Fruit fly (Drosophila melanogaster) whole organism, embryonic: Measurements from ENCODE around the gene PGRP-LE.
A peak's percentile ranks its signal among the peaks of the same experiment; 100 is the strongest.

Experiments
- BEAF-32 ChIP-seq: fragments of 200-800 bp; sonication (Bioruptor generic); optimal IDR thresholded peaks from 3 replicates; lab custom pipeline; 2017; ENCODE audit warnings: missing biosample characterization, missing genetic modification characterization, mild to moderate bottlenecking, moderate library complexity, missing genetic modification reagents
- CG1024 ChIP-seq: fragments of 200-800 bp; sonication (Bioruptor generic); IDR thresholded peaks from 2 replicates; pipeline ENCODE4 v1.3.6; 2022; ENCODE audit warnings: missing biosample characterization, missing genetic modification characterization
- CG10321 ChIP-seq: fragments of 200-800 bp; sonication (Bioruptor generic); IDR thresholded peaks from 2 replicates; pipeline ENCODE4 v1.3.6; 2022; ENCODE audit warnings: missing biosample characterization, missing genetic modification characterization
- CG12659 ChIP-seq: fragments of 200-800 bp; sonication (Bioruptor generic); optimal IDR thresholded peaks from 3 replicates; lab custom pipeline; 2017; ENCODE audit warnings: mild to moderate bottlenecking, missing biosample characterization, missing genetic modification reagents, missing genetic modification characterization
- CG14441 ChIP-seq: fragments of 200-800 bp; sonication (Bioruptor generic); IDR thresholded peaks from 2 replicates; pipeline ENCODE4 v1.3.6; 2022; ENCODE audit warnings: missing biosample characterization, missing genetic modification characterization
- CG14710 ChIP-seq: fragments of 200-800 bp; sonication (Bioruptor generic); optimal IDR thresholded peaks from 3 replicates; lab custom pipeline; 2019; ENCODE audit warnings: missing biosample characterization, mild to moderate bottlenecking, missing genetic modification characterization, moderate library complexity
- CG1603 ChIP-seq: fragments of 200-800 bp; sonication (Bioruptor generic); optimal IDR thresholded peaks from 2 replicates; lab custom pipeline; 2019; ENCODE audit warnings: missing biosample characterization, mild to moderate bottlenecking, missing genetic modification characterization, moderate library complexity
- CG16815 ChIP-seq: fragments of 200-800 bp; sonication (Bioruptor generic); optimal IDR thresholded peaks from 3 replicates; lab custom pipeline; 2017; ENCODE audit warnings: missing biosample characterization, mild to moderate bottlenecking, missing genetic modification characterization
- CG1792 ChIP-seq: fragments of 200-800 bp; sonication (Bioruptor generic); optimal IDR thresholded peaks from 2 replicates; lab custom pipeline; 2016; ENCODE audit warnings: missing biosample characterization, missing genetic modification characterization
- CG18476 ChIP-seq: fragments of 200-800 bp; sonication (Bioruptor generic); optimal IDR thresholded peaks from 2 replicates; lab custom pipeline; 2016; ENCODE audit warnings: missing biosample characterization, mild to moderate bottlenecking, missing genetic modification characterization
- CG2116 ChIP-seq: fragments of 200-800 bp; sonication (Bioruptor generic); optimal IDR thresholded peaks from 3 replicates; lab custom pipeline; 2018; ENCODE audit warnings: missing biosample characterization, mild to moderate bottlenecking, missing genetic modification characterization
- CG4617 ChIP-seq: fragments of 200-800 bp; sonication (Bioruptor generic); optimal IDR thresholded peaks from 3 replicates; lab custom pipeline; 2016; ENCODE audit warnings: missing biosample characterization, missing genetic modification characterization, borderline replicate concordance
- CG6654 ChIP-seq: fragments of 200-800 bp; sonication (Bioruptor generic); optimal IDR thresholded peaks from 2 replicates; lab custom pipeline; 2017; ENCODE audit warnings: missing biosample characterization, mild to moderate bottlenecking, missing genetic modification characterization
- CG9797 ChIP-seq: fragments of 200-800 bp; sonication (Bioruptor generic); optimal IDR thresholded peaks from 3 replicates; lab custom pipeline; 2018; ENCODE audit warnings: missing biosample characterization, mild to moderate bottlenecking, missing genetic modification characterization
- CkIIα-i1 ChIP-seq: fragments of 200-800 bp; sonication (Bioruptor generic); IDR thresholded peaks from 2 replicates; pipeline ENCODE4 v1.3.6; 2022; ENCODE audit warnings: missing biosample characterization, missing genetic modification characterization
- Dp ChIP-seq: fragments of 200-800 bp; sonication (Bioruptor generic); optimal IDR thresholded peaks from 2 replicates; lab custom pipeline; 2018; ENCODE audit warnings: missing biosample characterization, mild to moderate bottlenecking, missing genetic modification characterization, moderate library complexity
- Gsc ChIP-seq: fragments of 200-800 bp; sonication (Bioruptor generic); IDR thresholded peaks from 2 replicates; pipeline ENCODE4 v1.3.6; 2022; ENCODE audit warnings: missing biosample characterization, missing genetic modification characterization
- Hand ChIP-seq: fragments of 200-800 bp; sonication (Bioruptor generic); optimal IDR thresholded peaks from 2 replicates; lab custom pipeline; 2017; ENCODE audit warnings: mild to moderate bottlenecking, missing biosample characterization, missing genetic modification reagents, missing genetic modification characterization
- Jarid2 ChIP-seq: fragments of 200-800 bp; sonication (Bioruptor generic); optimal IDR thresholded peaks from 3 replicates; lab custom pipeline; 2017; ENCODE audit warnings: mild to moderate bottlenecking, missing biosample characterization, missing genetic modification reagents, missing genetic modification characterization
- Lhr ChIP-seq: fragments of 200-800 bp; sonication (Bioruptor generic); optimal IDR thresholded peaks from 3 replicates; lab custom pipeline; 2017; ENCODE audit warnings: mild to moderate bottlenecking, missing biosample characterization, missing genetic modification reagents, missing genetic modification characterization
- MBD-R2 ChIP-seq: fragments of 200-800 bp; sonication (Bioruptor generic); IDR thresholded peaks from 2 replicates; pipeline ENCODE4 v1.3.6; 2022; ENCODE audit warnings: missing biosample characterization, missing genetic modification characterization
- MESR4 ChIP-seq: fragments of 200-800 bp; sonication (Bioruptor generic); optimal IDR thresholded peaks from 2 replicates; lab custom pipeline; 2018; ENCODE audit warnings: missing biosample characterization, mild to moderate bottlenecking, missing genetic modification characterization, moderate library complexity
- Myb ChIP-seq: fragments of 200-800 bp; sonication (Bioruptor generic); optimal IDR thresholded peaks from 2 replicates; lab custom pipeline; 2016; ENCODE audit warnings: missing biosample characterization, missing genetic modification characterization
- NC2α ChIP-seq: fragments of 200-800 bp; sonication (Bioruptor generic); optimal IDR thresholded peaks from 2 replicates; lab custom pipeline; 2016; ENCODE audit warnings: missing biosample characterization, missing genetic modification characterization
- Scr ChIP-seq: fragments of 200-800 bp; sonication (Bioruptor generic); IDR thresholded peaks from 2 replicates; pipeline ENCODE4 v1.3.6; 2022; ENCODE audit warnings: missing biosample characterization, missing genetic modification characterization; ENCODE audit not compliant: partially characterized antibody
- Sox102F ChIP-seq: fragments of 200-800 bp; sonication (Bioruptor generic); optimal IDR thresholded peaks from 2 replicates; lab custom pipeline; 2018; ENCODE audit warnings: missing biosample characterization, mild to moderate bottlenecking, missing genetic modification characterization, moderate library complexity
- Sry-δ ChIP-seq: fragments of 200-800 bp; sonication (Bioruptor generic); optimal IDR thresholded peaks from 2 replicates; lab custom pipeline; 2016; ENCODE audit warnings: missing biosample characterization, missing genetic modification characterization
- Taf1 ChIP-seq: fragments of 200-800 bp; sonication (Bioruptor generic); IDR thresholded peaks from 2 replicates; pipeline ENCODE4 v1.3.6; 2022; ENCODE audit warnings: missing biosample characterization, missing genetic modification characterization
- YL-1 ChIP-seq: fragments of 200-800 bp; sonication (Bioruptor generic); optimal IDR thresholded peaks from 3 replicates; lab custom pipeline; 2017; ENCODE audit warnings: missing biosample characterization, mild to moderate bottlenecking, missing genetic modification characterization
- bowl ChIP-seq: fragments of 200-800 bp; sonication (Bioruptor generic); IDR thresholded peaks from 2 replicates; pipeline ENCODE4 v1.3.6; 2022; ENCODE audit warnings: missing biosample characterization, missing genetic modification characterization
- disco-r ChIP-seq: fragments of 200-800 bp; sonication (Bioruptor generic); optimal IDR thresholded peaks from 2 replicates; lab custom pipeline; 2016; ENCODE audit warnings: missing biosample characterization, missing genetic modification characterization
- gfzf ChIP-seq: fragments of 200-800 bp; sonication (Bioruptor generic); optimal IDR thresholded peaks from 2 replicates; lab custom pipeline; 2016; ENCODE audit warnings: missing biosample characterization, mild to moderate bottlenecking, missing genetic modification characterization, moderate library complexity
- gro ChIP-seq: fragments of 200-800 bp; sonication (Bioruptor generic); optimal IDR thresholded peaks from 2 replicates; lab custom pipeline; 2016; ENCODE audit warnings: missing biosample characterization, missing genetic modification characterization
- ken ChIP-seq: fragments of 200-800 bp; sonication (Bioruptor generic); IDR thresholded peaks from 3 replicates; pipeline ENCODE4 v1.3.6; 2022; ENCODE audit warnings: missing biosample characterization, missing genetic modification characterization
- maf-S ChIP-seq: fragments of 200-800 bp; sonication (Bioruptor generic); optimal IDR thresholded peaks from 2 replicates; lab custom pipeline; 2016; ENCODE audit warnings: missing biosample characterization, missing genetic modification characterization
- nmo ChIP-seq: fragments of 200-800 bp; sonication (Bioruptor generic); optimal IDR thresholded peaks from 2 replicates; lab custom pipeline; 2018; ENCODE audit warnings: missing biosample characterization, mild to moderate bottlenecking, missing genetic modification characterization, moderate library complexity
- pros ChIP-seq: fragments of 200-800 bp; sonication (Bioruptor generic); optimal IDR thresholded peaks from 3 replicates; lab custom pipeline; 2019; ENCODE audit warnings: missing biosample characterization, mild to moderate bottlenecking, missing genetic modification characterization, moderate library complexity
- psq ChIP-seq: fragments of 200-800 bp; sonication (Bioruptor generic); optimal IDR thresholded peaks from 2 replicates; lab custom pipeline; 2017; ENCODE audit warnings: missing biosample characterization, missing genetic modification characterization
- pzg ChIP-seq: fragments of 200-800 bp; sonication (Bioruptor generic); optimal IDR thresholded peaks from 3 replicates; lab custom pipeline; 2018; ENCODE audit warnings: missing biosample characterization, mild to moderate bottlenecking, missing genetic modification characterization, moderate library complexity
- stwl ChIP-seq: fragments of 200-800 bp; sonication (Bioruptor generic); optimal IDR thresholded peaks from 3 replicates; lab custom pipeline; 2018; ENCODE audit warnings: missing biosample characterization, mild to moderate bottlenecking, missing genetic modification characterization, moderate library complexity
- twi ChIP-seq: fragments of 200-800 bp; optimal IDR thresholded peaks from 2 replicates; lab custom pipeline; 2019; ENCODE audit warnings: missing biosample characterization, mild to moderate bottlenecking, missing genetic modification characterization, moderate library complexity
- unc-4 ChIP-seq: fragments of 200-800 bp; sonication (Bioruptor generic); IDR thresholded peaks from 2 replicates; pipeline ENCODE4 v1.3.6; 2022; ENCODE audit warnings: missing biosample characterization, missing genetic modification characterization; ENCODE audit not compliant: partially characterized antibody
- zen2 ChIP-seq: fragments of 200-800 bp; sonication (Bioruptor generic); IDR thresholded peaks from 3 replicates; pipeline ENCODE4 v1.3.6; 2022; ENCODE audit warnings: missing biosample characterization, missing genetic modification characterization; ENCODE audit not compliant: partially characterized antibody

The PGRP-LE gene

DNA sequence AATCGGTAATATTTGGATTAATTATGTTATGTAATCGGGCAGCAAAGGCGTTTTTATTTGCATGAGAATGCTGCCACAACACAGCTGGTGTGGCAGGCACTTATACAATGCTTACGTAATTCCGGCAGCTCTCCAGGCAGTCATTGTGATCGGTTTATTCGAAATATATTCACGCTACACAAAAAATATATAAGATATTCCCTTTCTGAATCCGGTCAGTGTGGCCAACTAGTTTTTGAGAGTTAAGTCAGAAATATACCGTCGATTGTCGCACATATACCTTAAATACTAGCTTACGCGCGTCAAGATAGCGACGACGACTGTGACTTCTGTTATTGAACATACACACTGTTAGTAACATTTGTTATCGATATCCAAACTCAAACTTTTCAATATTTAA lies 45.3 kb upstream of the PGRP-LE start, which contains the start of gene sun (continued):
- TF ChIP-seq CkIIα-i1 (no peak), CG18476 (GFP tag; lab: Kevin White, UChicago) (no peak), ken (no peak), disco-r (GFP tag; lab: Kevin White, UChicago) (no peak), pzg (GFP tag; lab: Kevin White, UChicago) (peak; percentile 79), BEAF-32 (GFP tag; lab: Kevin White, UChicago) (peak; percentile 51), CG4617 (peak; percentile 55), CG16815 (GFP tag; lab: Kevin White, UChicago) (no peak), nmo (GFP tag; lab: Kevin White, UChicago) (peak; percentile 3), Scr (GFP tag; lab: Robert Waterston, UW) (peak; percentile 20; the same call in 1 of the 2 replicates), Jarid2 (GFP tag; lab: Kevin White, UChicago) (no peak), NC2α (GFP tag; lab: Kevin White, UChicago) (no peak), MESR4 (GFP tag; lab: Kevin White, UChicago) (peak; percentile 87), CG1603 (tag; lab: Kevin White, UChicago) (peak; percentile 99), psq (GFP tag; lab: Kevin White, UChicago) (no peak), twi (tag; lab: Kevin White, UChicago) (no peak), CG1792 (GFP tag; lab: Kevin White, UChicago) (no peak), zen2 (GFP tag; lab: Robert Waterston, UW) (no peak), bowl (GFP tag; lab: Robert Waterston, UW) (no peak), CG14710 (peak; percentile 23), stwl (peak; percentile 56), gro (GFP tag; lab: Kevin White, UChicago) (no peak), Dp (GFP tag; lab: Kevin White, UChicago) (peak; percentile 49), Hand (GFP tag; lab: Kevin White, UChicago) (no peak), Myb (peak; percentile 40), gfzf (peak; percentile 78), Sox102F (GFP tag; lab: Kevin White, UChicago) (no peak), Lhr (GFP tag; lab: Kevin White, UChicago) (peak; percentile 10), Taf1 (GFP tag; lab: Robert Waterston, UW) (no peak), Sry-δ (GFP tag; lab: Kevin White, UChicago) (peak; percentile 29), Gsc (GFP tag; lab: Robert Waterston, UW) (no peak), YL-1 (peak; percentile 73), CG10321 (GFP tag; lab: Robert Waterston, UW) (no peak), pros (no peak), CG1024 (no peak), CG14441 (GFP tag; lab: Robert Waterston, UW) (no peak), CG12659 (peak; percentile 65), CG9797 (GFP tag; lab: Kevin White, UChicago) (peak; percentile 69), unc-4 (peak; percentile 35; the same call in 1 of the 2 replicates), maf-S (GFP tag; lab: Kevin White, UChicago) (no peak), MBD-R2 (peak; percentile 37; the same call in 1 of the 2 replicates), CG2116 (GFP tag; lab: Kevin White, UChicago) (peak; percentile 20), CG6654 (GFP tag; lab: Kevin White, UChicago) (no peak)
